Fruit fly (Drosophila melanogaster): Measurements from ENCODE around the gene CG9743.
A peak's percentile ranks its signal among the peaks of the same experiment; 100 is the strongest.

The CG9743 gene

dm6 chr3R:30163228-30163627, 39.6 kb downstream of the CG9743 start (continued):
- TF ChIP-seq CG43689 (GFP tag; IDR thresholded peaks at IDR 0.05), result no peak
- no peak for TF ChIP-seq luna (GFP tag; optimal IDR thresholded peaks at IDR 0.05)

DNA sequence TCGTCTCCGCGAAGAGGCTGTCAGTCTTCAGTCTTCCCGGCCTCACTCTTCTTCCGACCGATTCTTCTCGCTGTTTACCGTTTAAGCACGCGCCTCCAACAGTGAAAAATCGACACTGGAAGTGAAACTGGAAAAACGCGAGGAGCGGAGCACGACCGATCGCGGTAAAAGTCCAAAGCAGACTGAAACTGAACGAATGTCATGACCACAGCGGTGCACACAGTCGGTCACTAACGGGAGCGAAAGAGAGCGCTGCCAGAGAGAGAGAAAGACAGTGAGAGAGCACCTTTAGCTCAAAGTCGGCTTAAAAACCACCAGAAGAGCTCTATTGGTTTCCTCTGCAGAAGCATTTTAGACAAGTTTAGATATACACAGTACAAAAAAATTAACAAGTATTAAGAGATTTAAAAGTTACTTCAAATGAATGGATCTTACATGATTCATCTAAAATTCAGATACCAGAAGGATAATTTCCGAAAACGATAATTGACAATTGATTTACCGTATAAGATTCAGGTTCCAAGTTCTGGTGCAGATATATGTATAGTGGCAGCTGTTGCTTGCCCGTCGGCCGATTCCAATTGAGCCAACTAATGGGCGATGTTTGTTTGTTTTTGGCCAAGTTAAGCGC, 42.4 kb downstream of the CG9743 start, which contains the start of gene CG11498:
CG11498 (minus strand) TSS at position 162 of the 631 bp plus-strand sequence.
- 0 out of 3 replicates have a peak, but pooled peaks have one; percentile 11 for TF ChIP-seq dysf (GFP tag; IDR thresholded peaks at IDR 0.05)
- no peak for TF ChIP-seq CG6765 (GFP tag; optimal IDR thresholded peaks at IDR 0.05)
- peak; percentile 22 for TF ChIP-seq pros (GFP tag; optimal IDR thresholded peaks at IDR 0.05)
- peak; percentile 4 for TF ChIP-seq CG1832 (GFP tag; optimal IDR thresholded peaks at IDR 0.05)
- TF ChIP-seq HHEX (GFP tag; optimal IDR thresholded peaks at IDR 0.05), result no peak
- no peak for TF ChIP-seq Myb (GFP tag; optimal IDR thresholded peaks at IDR 0.05)
- TF ChIP-seq CG3281 (GFP tag; optimal IDR thresholded peaks at IDR 0.05), result no peak
- TF ChIP-seq CG12155 (GFP tag; optimal IDR thresholded peaks at IDR 0.05), result no peak
- TF ChIP-seq CG15011 (GFP tag; optimal IDR thresholded peaks at IDR 0.05), result no peak
- peak; percentile 55 for TF ChIP-seq oc (tag; optimal IDR thresholded peaks at IDR 0.05)
- no peak for TF ChIP-seq CG33213 (GFP tag; optimal IDR thresholded peaks at IDR 0.05)
- TF ChIP-seq CG12299 (tag; optimal IDR thresholded peaks at IDR 0.05), result no peak
- TF ChIP-seq z (GFP tag; IDR thresholded peaks at IDR 0.05), result 0 out of 3 replicates have a peak, but pooled peaks have one; percentile 65
- no peak for TF ChIP-seq CG13424 (tag; optimal IDR thresholded peaks at IDR 0.05)
- no peak for TF ChIP-seq kay (GFP tag; optimal IDR thresholded peaks at IDR 0.05)
- TF ChIP-seq so (GFP tag; IDR thresholded peaks at IDR 0.05), result 0 out of 3 replicates have a peak, but pooled peaks have one; percentile 44
- TF ChIP-seq Hsf (GFP tag; optimal IDR thresholded peaks at IDR 0.05), result no peak
- TF ChIP-seq Sox102F (GFP tag; optimal IDR thresholded peaks at IDR 0.05), result no peak
- no peak for TF ChIP-seq Gug (GFP tag; IDR thresholded peaks at IDR 0.05)
- TF ChIP-seq sens (GFP tag), result peak; percentile 55
- TF ChIP-seq eve (GFP tag; optimal IDR thresholded peaks at IDR 0.05), result no peak
- TF ChIP-seq Hmr (GFP tag; optimal IDR thresholded peaks at IDR 0.05), result no peak
- no peak for TF ChIP-seq cato (GFP tag; optimal IDR thresholded peaks at IDR 0.05; ENCODE audit: borderline replicate concordance)
- TF ChIP-seq CG12391 (tag; optimal IDR thresholded peaks at IDR 0.05), result no peak
- peak; percentile 15 for TF ChIP-seq Blimp-1 (GFP tag; optimal IDR thresholded peaks at IDR 0.05)
- no peak for TF ChIP-seq Dfd (GFP tag; optimal IDR thresholded peaks at IDR 0.05)
- TF ChIP-seq Taf1 (GFP tag; IDR thresholded peaks at IDR 0.05), result no peak
- TF ChIP-seq wdn (GFP tag; IDR thresholded peaks at IDR 0.05), result no peak
- 0 out of 2 replicates have a peak, but pooled peaks have one; percentile 19 for TF ChIP-seq Xrp1 (GFP tag; IDR thresholded peaks at IDR 0.05)
- TF ChIP-seq CG8281 (tag; optimal IDR thresholded peaks at IDR 0.05), result no peak
- TF ChIP-seq CG13287 (GFP tag; IDR thresholded peaks at IDR 0.05; ENCODE audit: partially characterized antibody), result peak; percentile 11; the same call in 1 of the 2 replicates
- TF ChIP-seq sc (optimal IDR thresholded peaks at IDR 0.05), result no peak
- no peak for TF ChIP-seq sc (GFP tag; optimal IDR thresholded peaks at IDR 0.05)
- no peak for TF ChIP-seq ci (GFP tag; IDR thresholded peaks at IDR 0.05)
- TF ChIP-seq CG31441 (GFP tag; IDR thresholded peaks at IDR 0.05), result 0 out of 2 replicates have a peak, but pooled peaks have one; percentile 10
- no peak for TF ChIP-seq Hey (tag; optimal IDR thresholded peaks at IDR 0.05)
- TF ChIP-seq da (GFP tag; optimal IDR thresholded peaks at IDR 0.05), result no peak
- TF ChIP-seq CG12071 (GFP tag; optimal IDR thresholded peaks at IDR 0.05), result no peak
- peak; percentile 88 for TF ChIP-seq CG2199 (GFP tag; IDR thresholded peaks at IDR 0.05)
- TF ChIP-seq Pdp1 (GFP tag; optimal IDR thresholded peaks at IDR 0.05), result no peak
- TF ChIP-seq CG10959 (GFP tag; IDR thresholded peaks at IDR 0.05), result no peak
- TF ChIP-seq Dref (GFP tag; IDR thresholded peaks at IDR 0.05), result no peak
- TF ChIP-seq CG30403 (GFP tag; optimal IDR thresholded peaks at IDR 0.05), result no peak
- no peak for TF ChIP-seq trem (tag; optimal IDR thresholded peaks at IDR 0.05)
- TF ChIP-seq scrt (GFP tag; optimal IDR thresholded peaks at IDR 0.05), result no peak
- no peak for TF ChIP-seq knrl (GFP tag; IDR thresholded peaks at IDR 0.05; ENCODE audit: partially characterized antibody)
- no peak for TF ChIP-seq dmrt99B (tag; optimal IDR thresholded peaks at IDR 0.05)

Measured in whole organism, embryonic.